Worm (Caenorhabditis elegans) whole organism, dauer: Measurements from ENCODE around the gene lys-2.

Experiments
- unc-62 ChIP-seq: sonication (generic microtip); optimal IDR thresholded peaks from 2 replicates; lab custom pipeline; 2017; ENCODE audit warnings: missing biosample characterization, missing genetic modification reagents, missing genetic modification characterization

The lys-2 gene

DNA sequence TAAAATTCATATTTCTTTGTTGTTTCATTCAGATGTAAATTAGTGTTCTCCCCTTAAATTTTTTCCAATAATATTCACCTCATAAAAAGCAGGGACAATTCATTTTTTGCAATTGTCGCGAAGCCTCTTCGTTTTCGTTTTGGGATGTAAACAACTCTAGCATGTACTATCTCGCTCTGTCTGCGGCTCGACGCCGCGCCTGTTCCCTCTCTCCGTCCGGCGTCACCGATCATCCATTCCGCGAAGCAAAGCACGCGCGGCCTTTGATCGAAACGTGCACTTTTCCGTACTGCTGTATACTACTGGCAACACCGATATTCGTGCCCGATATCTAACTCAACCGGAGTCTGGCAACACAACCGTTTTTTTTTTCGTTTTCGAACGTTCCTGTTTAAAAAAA is 34.3 kb downstream of the lys-2 start:
- no peak for TF ChIP-seq unc-62 (GFP tag; lab: Kevin White, UChicago)

- no peak for TF ChIP-seq unc-62 (GFP tag; lab: Kevin White, UChicago)
These were observed 34.8 kb downstream of the lys-2 start for ce11 chrV:10246443-10246885.

ce11 chrV:10245615-10246014 is 35.7 kb downstream of the lys-2 start:
- no peak for TF ChIP-seq unc-62 (GFP tag; lab: Kevin White, UChicago)

DNA sequence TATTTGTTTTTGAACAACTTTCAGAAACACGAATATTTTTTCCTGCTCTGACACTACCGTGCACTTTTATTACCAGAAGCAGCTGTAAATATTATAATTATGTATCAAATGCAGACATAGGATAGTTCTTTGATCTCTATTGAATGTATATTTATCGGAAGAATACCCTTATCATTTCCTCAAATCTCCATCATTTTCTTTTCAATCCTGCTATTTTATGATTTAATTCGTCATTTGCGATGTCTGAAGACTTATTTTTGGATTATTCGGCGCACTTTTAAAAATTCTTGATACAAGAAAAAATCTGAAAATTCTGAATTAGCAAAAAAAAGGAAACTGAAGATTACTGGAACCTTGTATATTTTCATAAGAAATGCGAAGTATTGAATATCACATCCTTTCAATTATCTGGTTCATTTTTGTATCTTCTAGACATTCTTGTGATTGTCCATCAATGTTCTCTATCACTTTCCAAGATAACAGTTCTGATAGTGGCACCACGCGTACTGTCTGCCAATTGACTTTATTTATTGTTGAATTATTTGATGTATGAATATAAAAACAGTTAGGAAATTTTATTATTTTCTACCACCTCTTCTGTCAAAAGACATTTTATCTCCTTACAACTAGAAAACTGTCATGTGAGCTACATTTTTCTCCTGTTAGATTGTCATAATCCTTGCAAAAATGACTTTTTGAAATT is 37.1 kb downstream of the lys-2 start:
- TF ChIP-seq unc-62 (GFP tag; lab: Kevin White, UChicago), result no peak

DNA sequence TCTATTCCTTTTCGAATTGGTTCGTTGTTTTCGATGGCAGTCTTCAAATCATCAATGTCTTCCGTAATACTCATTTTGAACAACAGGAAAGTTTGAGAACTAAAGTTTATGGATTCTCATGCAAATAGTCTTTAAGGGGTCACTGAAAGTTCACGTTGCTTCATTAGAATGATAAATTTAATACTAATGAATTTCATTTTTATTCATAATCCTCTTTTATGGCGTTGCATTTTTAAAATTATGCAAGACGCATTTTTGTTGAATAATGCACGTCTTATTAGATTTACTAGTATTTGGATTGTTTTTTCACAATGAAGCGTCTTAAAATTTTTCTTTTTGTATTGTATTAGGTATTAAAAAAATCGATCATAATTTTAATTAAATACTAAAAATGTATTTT is 38.2 kb downstream of the lys-2 start, which contains the start of gene C12D8.9:
TSS of gene C12D8.9 (minus strand) at position 101 of the 400 bp plus-strand sequence.
- TF ChIP-seq unc-62 (GFP tag; lab: Kevin White, UChicago), result no peak

ce11 chrV:10241121-10241803 is 40.0 kb downstream of the lys-2 start, which contains the start of the genes C12D8.21 and col-148:
TSS of gene C12D8.21 (minus strand) at chrV:10241188.
TSS of gene col-148 (plus strand) at chrV:10241753.
- TF ChIP-seq unc-62 (GFP tag; lab: Kevin White, UChicago), result no peak

DNA sequence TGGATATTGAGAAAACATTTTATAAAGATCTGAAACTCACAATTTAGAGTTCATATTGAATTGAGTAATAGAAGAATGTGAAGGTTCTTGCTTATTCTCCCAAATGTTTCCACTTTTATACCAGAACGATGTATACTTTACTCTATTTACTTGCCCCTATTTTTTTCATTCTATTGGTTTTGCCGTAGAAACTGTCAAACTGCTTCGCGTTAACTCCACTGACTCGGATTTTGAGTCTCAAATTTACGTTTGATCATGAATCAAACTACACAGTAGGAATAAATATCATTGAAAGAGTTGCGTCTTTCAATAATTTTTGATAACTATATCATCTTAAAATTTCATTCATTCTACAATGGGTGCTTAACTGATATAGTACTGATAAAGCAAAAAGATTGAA is 41.4 kb downstream of the lys-2 start, which contains the start of gene fipr-8:
TSS of gene fipr-8 (minus strand) at position 101 of the 400 bp plus-strand sequence.
- no peak for TF ChIP-seq unc-62 (GFP tag; lab: Kevin White, UChicago)

ce11 chrV:10238665-10239064 is 42.6 kb downstream of the lys-2 start, which contains the start of gene fubl-1:
TSS of gene fubl-1 (minus strand) at chrV:10238866.
- TF ChIP-seq unc-62 (GFP tag; lab: Kevin White, UChicago), result no peak

DNA sequence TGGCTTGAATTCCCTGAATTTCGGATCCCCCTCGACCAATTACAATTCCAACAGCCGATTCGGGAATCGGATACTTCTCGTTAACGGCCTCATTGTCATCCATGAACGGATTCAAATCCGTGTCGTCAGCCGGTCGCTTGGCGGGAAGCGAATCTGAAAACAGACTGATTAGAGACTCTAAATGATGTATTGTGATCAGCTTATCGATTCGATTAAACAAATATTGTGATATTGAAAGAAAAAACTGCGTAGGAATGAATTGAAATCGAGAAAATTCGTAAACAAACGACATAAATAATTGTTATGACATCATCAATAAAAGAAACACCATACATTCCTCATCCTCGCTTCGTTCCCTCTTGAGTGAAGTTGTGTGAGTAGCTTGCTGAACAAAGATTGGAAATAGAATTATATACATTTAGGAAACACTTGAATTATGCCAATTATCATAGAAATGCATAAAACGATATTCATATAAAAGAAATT is 43.3 kb downstream of the lys-2 start:
- TF ChIP-seq unc-62 (GFP tag; lab: Kevin White, UChicago), result no peak

ce11 chrV:10237171-10237570 is 44.1 kb downstream of the lys-2 start:
- no peak for TF ChIP-seq unc-62 (GFP tag; lab: Kevin White, UChicago)

DNA sequence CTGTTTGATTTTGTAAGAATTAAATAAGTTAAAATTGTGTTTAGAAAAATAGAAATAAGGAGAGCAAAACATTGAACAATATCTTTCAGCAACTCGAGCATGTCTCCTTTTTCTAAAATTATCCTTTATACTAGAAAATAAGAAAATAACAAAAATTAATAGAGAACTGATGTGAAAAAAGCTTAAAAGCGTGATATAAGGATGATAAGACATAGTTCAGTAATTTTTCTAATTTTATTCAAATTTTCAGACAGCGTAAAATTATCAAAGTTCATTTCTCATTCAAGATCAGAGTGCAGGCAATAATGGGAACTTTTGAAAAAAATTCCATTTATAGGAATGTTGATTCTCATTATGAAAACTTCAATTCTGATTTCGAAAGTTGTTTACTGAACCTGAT is 47.9 kb downstream of the lys-2 start, which contains the start of gene str-182:
TSS of gene str-182 (minus strand) at position 101 of the 400 bp plus-strand sequence.
- TF ChIP-seq unc-62 (GFP tag; lab: Kevin White, UChicago), result no peak

ce11 chrV:10230932-10231331 is 50.3 kb downstream of the lys-2 start, which contains the start of gene fipr-6:
TSS of gene fipr-6 (plus strand) at chrV:10231232.
- TF ChIP-seq unc-62 (GFP tag; lab: Kevin White, UChicago), result no peak
